Fruit fly (Drosophila melanogaster): ENCODE measurements around the gene ATPsynGL.

The ATPsynGL gene

dm6 chr2L:7756835-7757234 lies 9.8 kb downstream of the ATPsynGL start (continued):
- TF ChIP-seq E2f1 (GFP tag; IDR thresholded peaks at IDR 0.05) (peak; percentile 22; the same call in 1 of the 2 replicates), CG17361 (GFP tag; IDR thresholded peaks at IDR 0.05) (no peak), shn (GFP tag; optimal IDR thresholded peaks at IDR 0.05) (no peak), pzg (GFP tag; optimal IDR thresholded peaks at IDR 0.05) (no peak), Eip74EF (GFP tag; optimal IDR thresholded peaks at IDR 0.05) (no peak), gce (GFP tag; IDR thresholded peaks at IDR 0.05) (no peak), btn (GFP tag; optimal IDR thresholded peaks at IDR 0.05) (no peak), CG31388 (GFP tag; optimal IDR thresholded peaks at IDR 0.05) (no peak), CG1529 (GFP tag; optimal IDR thresholded peaks at IDR 0.05) (no peak), al (GFP tag; IDR thresholded peaks at IDR 0.05) (no peak), CG4404 (GFP tag; IDR thresholded peaks at IDR 0.05) (no peak), CG6854 (GFP tag; optimal IDR thresholded peaks at IDR 0.05) (no peak), CG10654 (GFP tag; optimal IDR thresholded peaks at IDR 0.05) (no peak), pnt (GFP tag; optimal IDR thresholded peaks at IDR 0.05) (no peak), CG1233 (GFP tag; optimal IDR thresholded peaks at IDR 0.05) (no peak), CG11696 (GFP tag; IDR thresholded peaks at IDR 0.05) (0 out of 2 replicates have a peak, but pooled peaks have one; percentile 18), CG34422 (GFP tag; IDR thresholded peaks at IDR 0.05) (0 out of 3 replicates have a peak, but pooled peaks have one; percentile 16), fd102C (GFP tag; optimal IDR thresholded peaks at IDR 0.05) (no peak), Dek (tag; optimal IDR thresholded peaks at IDR 0.05) (no peak), abd-A (tag; optimal IDR thresholded peaks at IDR 0.05) (no peak), Sin3A (optimal IDR thresholded peaks at IDR 0.05) (no peak), fd3F (GFP tag; optimal IDR thresholded peaks at IDR 0.05) (no peak), jing (GFP tag; optimal IDR thresholded peaks at IDR 0.05) (no peak), Opbp (GFP tag; IDR thresholded peaks at IDR 0.05; ENCODE audit: partially characterized antibody) (no peak), Sry-β (GFP tag; optimal IDR thresholded peaks at IDR 0.05) (no peak), CG7963 (GFP tag; IDR thresholded peaks at IDR 0.05; ENCODE audit: partially characterized antibody) (no peak), CG14014 (GFP tag; IDR thresholded peaks at IDR 0.05) (peak; percentile 37; the same call in 1 of the 2 replicates), CG17385 (GFP tag; optimal IDR thresholded peaks at IDR 0.05) (no peak), Bdp1 (GFP tag; optimal IDR thresholded peaks at IDR 0.05) (no peak), CG6813 (GFP tag; optimal IDR thresholded peaks at IDR 0.05) (no peak), corto (GFP tag; optimal IDR thresholded peaks at IDR 0.05) (no peak), tio (GFP tag; optimal IDR thresholded peaks at IDR 0.05) (peak; percentile 26), H2.0 (GFP tag; IDR thresholded peaks at IDR 0.05) (peak; percentile 34; the same call in 1 of the 2 replicates), Blimp-1 (GFP tag; optimal IDR thresholded peaks at IDR 0.05) (no peak), CG2120 (GFP tag; optimal IDR thresholded peaks at IDR 0.05) (peak; percentile 20), YL-1 (GFP tag; optimal IDR thresholded peaks at IDR 0.05) (no peak), CG8089 (GFP tag; optimal IDR thresholded peaks at IDR 0.05) (no peak), Side (GFP tag; optimal IDR thresholded peaks at IDR 0.05) (no peak), CG14441 (GFP tag; IDR thresholded peaks at IDR 0.05) (no peak), CG11247 (GFP tag; IDR thresholded peaks at IDR 0.05) (0 out of 2 replicates have a peak, but pooled peaks have one; percentile 17), D19A (tag; optimal IDR thresholded peaks at IDR 0.05) (no peak), CG8478 (optimal IDR thresholded peaks at IDR 0.05) (no peak), crp (GFP tag; optimal IDR thresholded peaks at IDR 0.05) (no peak), CG2712 (tag; optimal IDR thresholded peaks at IDR 0.05) (no peak), Hr39 (optimal IDR thresholded peaks at IDR 0.05) (no peak), CG11504 (tag; optimal IDR thresholded peaks at IDR 0.05) (peak; percentile 34)

Data from whole organism, embryonic.